Worm (Caenorhabditis elegans) whole organism, L2 larva: ENCODE results near the gene C29E4.15.

Experiments used
- R02D3.7 ChIP-seq: fragments of 150-350 bp; optimal IDR thresholded peaks from 2 replicates; lab custom pipeline; 2014; ENCODE audit warnings: missing biosample characterization, missing genetic modification characterization
- alr-1 ChIP-seq: fragments of 150-350 bp; optimal IDR thresholded peaks from 2 replicates; lab custom pipeline; 2014; ENCODE audit warnings: missing biosample characterization, missing genetic modification characterization
- aly-2 ChIP-seq: fragments of 150-350 bp; optimal IDR thresholded peaks from 2 replicates; lab custom pipeline; 2014; ENCODE audit warnings: missing biosample characterization, missing genetic modification characterization
- blmp-1 ChIP-seq: sonication (generic microtip); optimal IDR thresholded peaks from 2 replicates; lab custom pipeline; 2017; ENCODE audit warnings: missing genetic modification characterization, mild to moderate bottlenecking, missing compliant biosample characterization, antibody characterized with exemption, moderate library complexity; ENCODE audit not compliant: insufficient read depth
- ceh-82 ChIP-seq: fragments of 150-350 bp; optimal IDR thresholded peaks from 2 replicates; lab custom pipeline; 2014; ENCODE audit warnings: missing biosample characterization, missing genetic modification characterization
- fos-1 ChIP-seq: fragments of 150-350 bp; optimal IDR thresholded peaks from 2 replicates; lab custom pipeline; 2014; ENCODE audit warnings: missing biosample characterization, missing genetic modification characterization
- lin-11 ChIP-seq: fragments of 150-350 bp; sonication (generic microtip); optimal IDR thresholded peaks from 2 replicates; lab custom pipeline; 2014; ENCODE audit warnings: missing biosample characterization, missing genetic modification characterization, inconsistent platforms, mixed read lengths
- lsy-2 ChIP-seq, 2 experiments: fragments of 150-350 bp in 1 of 2; sonication (generic microtip) in 1 of 2; optimal IDR thresholded peaks; 2 replicates each; lab custom pipeline; 2014 to 2017; ENCODE audit warnings: missing biosample characterization in 2 of 2, missing genetic modification characterization in 2 of 2
- nhr-10 ChIP-seq: sonication (generic microtip); optimal IDR thresholded peaks from 2 replicates; lab custom pipeline; 2017; ENCODE audit warnings: missing biosample characterization, missing genetic modification characterization
- nhr-237 ChIP-seq: fragments of 150-350 bp; optimal IDR thresholded peaks from 2 replicates; lab custom pipeline; 2014; ENCODE audit warnings: missing biosample characterization, missing genetic modification characterization
- nhr-6 ChIP-seq: fragments of 150-350 bp; optimal IDR thresholded peaks from 2 replicates; lab custom pipeline; 2014; ENCODE audit warnings: missing biosample characterization, missing genetic modification characterization
- unc-62 ChIP-seq: fragments of 150-350 bp; optimal IDR thresholded peaks from 2 replicates; lab custom pipeline; 2014; ENCODE audit warnings: missing biosample characterization, missing genetic modification reagents, missing genetic modification characterization
- zag-1 ChIP-seq: fragments of 150-350 bp; optimal IDR thresholded peaks from 2 replicates; lab custom pipeline; 2014; ENCODE audit warnings: missing biosample characterization, missing genetic modification characterization
- ztf-11 ChIP-seq: sonication (generic microtip); optimal IDR thresholded peaks from 2 replicates; lab custom pipeline; 2017; ENCODE audit warnings: missing biosample characterization, missing genetic modification characterization

DNA sequence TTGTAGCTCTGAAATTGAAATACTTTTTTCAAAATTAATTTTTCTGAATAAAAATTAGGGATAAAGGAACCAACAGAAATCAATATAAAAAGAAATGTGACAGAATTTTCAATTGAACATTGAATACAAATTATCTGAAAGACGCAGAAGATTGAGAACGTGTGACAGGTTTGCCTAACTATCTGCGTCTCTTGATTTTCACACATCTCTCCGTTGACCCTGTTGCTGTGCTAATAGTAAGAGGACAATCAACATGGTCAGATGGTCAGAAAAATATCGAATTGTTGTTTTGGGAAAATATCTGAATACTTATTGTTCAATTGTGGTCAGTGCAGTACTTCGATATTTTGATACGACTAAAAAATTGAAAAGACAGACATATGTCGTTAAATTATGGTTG is 40.8 kb upstream of the C29E4.15 start, which contains the start of gene ZK688.7:
- TF ChIP-seq lin-11 (tag; lab: Kevin White, UChicago) (no peak), blmp-1 (tag; lab: Kevin White, UChicago) (no peak), R02D3.7 (no peak), alr-1 (tag; lab: Kevin White, UChicago) (no peak), fos-1 (peak; percentile 4), nhr-237 (no peak), unc-62 (no peak), ceh-82 (tag; lab: Kevin White, UChicago) (no peak), zag-1 (no peak), ztf-11 (tag; lab: Kevin White, UChicago) (no peak), lsy-2 (tag; optimal IDR thresholded peaks at IDR 0.05; lab: Kevin White, UChicago) (peak in 1 of 2 experiments; percentile 38), aly-2 (tag; lab: Kevin White, UChicago) (no peak), nhr-6 (tag; lab: Kevin White, UChicago) (no peak), nhr-10 (tag; lab: Kevin White, UChicago) (no peak)
